Fruit fly (Drosophila melanogaster) whole organism, embryonic: ENCODE measurements around the gene chb.
A peak's percentile ranks its signal among the peaks of the same experiment; 100 is the strongest.

Experiments used
- Asciz ChIP-seq: fragments of 200-800 bp; sonication (Bioruptor generic); optimal IDR thresholded peaks from 2 replicates; lab custom pipeline; 2017; ENCODE audit warnings: missing biosample characterization, mild to moderate bottlenecking, missing genetic modification characterization, missing genetic modification reagents
- Atf3 ChIP-seq: fragments of 200-800 bp; sonication (Bioruptor generic); optimal IDR thresholded peaks from 3 replicates; lab custom pipeline; 2016; ENCODE audit warnings: missing biosample characterization, missing genetic modification characterization
- BEAF-32 ChIP-seq: fragments of 200-800 bp; sonication (Bioruptor generic); optimal IDR thresholded peaks from 3 replicates; lab custom pipeline; 2017; ENCODE audit warnings: missing biosample characterization, missing genetic modification characterization, mild to moderate bottlenecking, moderate library complexity, missing genetic modification reagents
- Blimp-1 ChIP-seq: fragments of 200-800 bp; sonication (Bioruptor generic); optimal IDR thresholded peaks from 3 replicates; lab custom pipeline; 2018; ENCODE audit warnings: missing biosample characterization, missing genetic modification characterization, mild to moderate bottlenecking, moderate library complexity, missing genetic modification reagents
- C15 ChIP-seq: fragments of 200-800 bp; sonication (Bioruptor generic); IDR thresholded peaks from 3 replicates; pipeline ENCODE4 v1.3.6; 2022; ENCODE audit warnings: missing biosample characterization, missing genetic modification characterization
- CG10366 ChIP-seq: fragments of 200-800 bp; sonication (Bioruptor generic); IDR thresholded peaks from 2 replicates; pipeline ENCODE4 v1.3.6; 2022; ENCODE audit warnings: missing biosample characterization, missing genetic modification characterization
- CG1603 ChIP-seq: fragments of 200-800 bp; sonication (Bioruptor generic); optimal IDR thresholded peaks from 2 replicates; lab custom pipeline; 2019; ENCODE audit warnings: missing biosample characterization, mild to moderate bottlenecking, missing genetic modification characterization, moderate library complexity
- CG1792 ChIP-seq: fragments of 200-800 bp; sonication (Bioruptor generic); optimal IDR thresholded peaks from 2 replicates; lab custom pipeline; 2016; ENCODE audit warnings: missing biosample characterization, missing genetic modification characterization
- CG6175 ChIP-seq: fragments of 200-800 bp; sonication (Bioruptor generic); IDR thresholded peaks from 3 replicates; pipeline ENCODE4 v1.3.6; 2022; ENCODE audit warnings: missing biosample characterization, missing genetic modification characterization
- CG6765 ChIP-seq: fragments of 200-800 bp; sonication (Bioruptor generic); optimal IDR thresholded peaks from 3 replicates; lab custom pipeline; 2017; ENCODE audit warnings: missing biosample characterization, mild to moderate bottlenecking, missing genetic modification characterization
- CG6791 ChIP-seq: fragments of 200-800 bp; sonication (Bioruptor generic); IDR thresholded peaks from 3 replicates; pipeline ENCODE4 v1.3.6; 2022; ENCODE audit warnings: missing biosample characterization, missing genetic modification characterization; ENCODE audit not compliant: partially characterized antibody
- CG8089 ChIP-seq: fragments of 200-800 bp; sonication (Bioruptor generic); optimal IDR thresholded peaks from 3 replicates; lab custom pipeline; 2016; ENCODE audit warnings: missing biosample characterization, missing genetic modification characterization
- CG9797 ChIP-seq: fragments of 200-800 bp; sonication (Bioruptor generic); optimal IDR thresholded peaks from 3 replicates; lab custom pipeline; 2018; ENCODE audit warnings: missing biosample characterization, mild to moderate bottlenecking, missing genetic modification characterization
- CG9876 ChIP-seq: fragments of 200-800 bp; sonication (Bioruptor generic); optimal IDR thresholded peaks from 2 replicates; lab custom pipeline; 2016; ENCODE audit warnings: missing biosample characterization, missing genetic modification characterization
- Deaf1 ChIP-seq: fragments of 200-800 bp; optimal IDR thresholded peaks from 3 replicates; lab custom pipeline; 2019; ENCODE audit warnings: missing biosample characterization, mild to moderate bottlenecking, missing genetic modification characterization, moderate library complexity
- Dref ChIP-seq: fragments of 200-800 bp; sonication (Bioruptor generic); IDR thresholded peaks from 2 replicates; pipeline ENCODE4 v1.3.6; 2022; ENCODE audit warnings: missing biosample characterization, missing genetic modification characterization
- Ets65A ChIP-seq: fragments of 200-800 bp; sonication (Bioruptor generic); peaks from one replicate; lab custom pipeline; 2016; ENCODE audit warnings: missing biosample characterization, missing genetic modification characterization
- Ets97D ChIP-seq: fragments of 200-800 bp; sonication (Bioruptor generic); optimal IDR thresholded peaks from 3 replicates; lab custom pipeline; 2016; ENCODE audit warnings: missing biosample characterization, missing genetic modification characterization
- Med ChIP-seq: fragments of 200-800 bp; sonication (Bioruptor generic); peaks from one replicate; lab custom pipeline; 2016; ENCODE audit warnings: missing biosample characterization, missing genetic modification characterization, mild to moderate bottlenecking, inconsistent platforms, moderate library complexity
- Myb ChIP-seq: fragments of 200-800 bp; sonication (Bioruptor generic); optimal IDR thresholded peaks from 2 replicates; lab custom pipeline; 2016; ENCODE audit warnings: missing biosample characterization, missing genetic modification characterization
- Nf-YB ChIP-seq: fragments of 200-800 bp; sonication (Bioruptor generic); optimal IDR thresholded peaks from 3 replicates; lab custom pipeline; 2019; ENCODE audit warnings: missing biosample characterization, mild to moderate bottlenecking, missing genetic modification characterization, moderate library complexity
- Tbp ChIP-seq: fragments of >200 bp; optimal IDR thresholded peaks from 2 replicates; lab custom pipeline; 2018; ENCODE audit warnings: missing biosample characterization, missing genetic modification characterization
- Trl ChIP-seq, 3 experiments: fragments of >200 bp in 2 of 3; fragments of 200-800 bp in 1 of 3; sonication (Bioruptor generic) in 1 of 3; optimal IDR thresholded peaks; 2 replicates in 1 of 3; 3 replicates in 2 of 3; lab custom pipeline; 2016 to 2017; ENCODE audit warnings: missing biosample characterization in 1 of 3, missing genetic modification characterization in 1 of 3
- Xbp1 ChIP-seq: fragments of 200-800 bp; sonication (Bioruptor generic); optimal IDR thresholded peaks from 3 replicates; lab custom pipeline; 2016; ENCODE audit warnings: missing biosample characterization, mild to moderate bottlenecking, missing genetic modification characterization
- cg ChIP-seq: fragments of 200-800 bp; sonication (Bioruptor generic); optimal IDR thresholded peaks from 3 replicates; lab custom pipeline; 2019; ENCODE audit warnings: missing biosample characterization, mild to moderate bottlenecking, missing genetic modification characterization, moderate library complexity
- ci ChIP-seq: fragments of 200-800 bp; sonication (Bioruptor generic); IDR thresholded peaks from 3 replicates; pipeline ENCODE4 v1.3.6; 2022; ENCODE audit warnings: missing biosample characterization, missing genetic modification characterization
- crol ChIP-seq: fragments of 200-800 bp; sonication (Bioruptor generic); IDR thresholded peaks from 2 replicates; pipeline ENCODE4 v1.3.6; 2022; ENCODE audit warnings: missing biosample characterization, missing genetic modification characterization
- fd3F ChIP-seq: fragments of 200-800 bp; sonication (Bioruptor generic); optimal IDR thresholded peaks from 2 replicates; lab custom pipeline; 2018; ENCODE audit warnings: missing biosample characterization, mild to moderate bottlenecking, missing genetic modification characterization, moderate library complexity
- gem ChIP-seq: fragments of 200-800 bp; sonication (Bioruptor generic); optimal IDR thresholded peaks from 2 replicates; lab custom pipeline; 2019; ENCODE audit warnings: missing biosample characterization, mild to moderate bottlenecking, missing genetic modification characterization, moderate library complexity
- gfzf ChIP-seq: fragments of 200-800 bp; sonication (Bioruptor generic); optimal IDR thresholded peaks from 2 replicates; lab custom pipeline; 2016; ENCODE audit warnings: missing biosample characterization, mild to moderate bottlenecking, missing genetic modification characterization, moderate library complexity
- grau ChIP-seq: fragments of 200-800 bp; optimal IDR thresholded peaks from 3 replicates; lab custom pipeline; 2019; ENCODE audit warnings: missing biosample characterization, mild to moderate bottlenecking, missing genetic modification characterization, moderate library complexity
- ham ChIP-seq: fragments of 200-800 bp; sonication (Bioruptor generic); IDR thresholded peaks from 2 replicates; pipeline ENCODE4 v1.3.6; 2022; ENCODE audit warnings: missing biosample characterization, missing genetic modification characterization
- pfk ChIP-seq: fragments of 200-800 bp; sonication (Bioruptor generic); optimal IDR thresholded peaks from 2 replicates; lab custom pipeline; 2018; ENCODE audit warnings: missing biosample characterization, mild to moderate bottlenecking, missing genetic modification characterization, moderate library complexity
- repo ChIP-seq: fragments of 200-800 bp; sonication (Bioruptor generic); optimal IDR thresholded peaks from 2 replicates; lab custom pipeline; 2016; ENCODE audit warnings: missing biosample characterization, missing genetic modification characterization
- schlank ChIP-seq: fragments of 200-800 bp; sonication (Bioruptor generic); optimal IDR thresholded peaks from 2 replicates; lab custom pipeline; 2018; ENCODE audit warnings: missing biosample characterization, mild to moderate bottlenecking, missing genetic modification characterization
- slp2 ChIP-seq: fragments of 200-800 bp; sonication (Bioruptor generic); optimal IDR thresholded peaks from 2 replicates; lab custom pipeline; 2016; ENCODE audit warnings: missing biosample characterization, missing genetic modification characterization
- tin ChIP-seq: fragments of 200-800 bp; sonication (Bioruptor generic); optimal IDR thresholded peaks from 3 replicates; lab custom pipeline; 2016; ENCODE audit warnings: missing biosample characterization, missing genetic modification characterization
- tio ChIP-seq: fragments of 200-800 bp; sonication (Bioruptor generic); optimal IDR thresholded peaks from 2 replicates; lab custom pipeline; 2017; ENCODE audit warnings: missing biosample characterization, missing genetic modification characterization, inconsistent platforms
- ttk ChIP-seq: fragments of 200-800 bp; sonication (Bioruptor generic); IDR thresholded peaks from 2 replicates; pipeline ENCODE4 v2.1.2; 2022; ENCODE audit warnings: missing biosample characterization, missing genetic modification characterization
- unc-4 ChIP-seq: fragments of 200-800 bp; sonication (Bioruptor generic); IDR thresholded peaks from 2 replicates; pipeline ENCODE4 v1.3.6; 2022; ENCODE audit warnings: missing biosample characterization, missing genetic modification characterization; ENCODE audit not compliant: partially characterized antibody
- z ChIP-seq: fragments of 200-800 bp; sonication (Bioruptor generic); IDR thresholded peaks from 3 replicates; pipeline ENCODE4 v1.3.6; 2022; ENCODE audit warnings: missing biosample characterization, missing genetic modification characterization

chb gene

dm6 chr3L:21224701-21225223 lies 52.1 kb downstream of the chb start (continued):
- TF ChIP-seq Blimp-1 (GFP tag; lab: Kevin White, UChicago) = peak; percentile 15
- TF ChIP-seq ham = no peak
- peak; percentile 31 for TF ChIP-seq Ets65A (GFP tag; lab: Kevin White, UChicago)
- no peak for TF ChIP-seq unc-4 (GFP tag; lab: Robert Waterston, UW)
- no peak for TF ChIP-seq gfzf (GFP tag; lab: Kevin White, UChicago)
- TF ChIP-seq CG1792 (GFP tag; lab: Kevin White, UChicago) = no peak
- no peak for TF ChIP-seq schlank (tag; lab: Kevin White, UChicago)
- no peak for TF ChIP-seq Atf3 (GFP tag; lab: Kevin White, UChicago)
- TF ChIP-seq ttk (GFP tag; lab: Robert Waterston, UW) = no peak
- no peak for TF ChIP-seq grau (tag; lab: Kevin White, UChicago)
- no peak for TF ChIP-seq tio (GFP tag; lab: Kevin White, UChicago)
- TF ChIP-seq CG6765 (GFP tag; lab: Kevin White, UChicago) = no peak
- TF ChIP-seq C15 (GFP tag; lab: Robert Waterston, UW) = no peak
- TF ChIP-seq pfk (GFP tag; lab: Kevin White, UChicago) = no peak
- peak in 1 of 2 experiments; percentile 11 for TF ChIP-seq Trl (optimal IDR thresholded peaks at IDR 0.05; lab: Kevin White, UChicago)
- TF ChIP-seq Trl (GFP tag; optimal IDR thresholded peaks at IDR 0.05; lab: Kevin White, UChicago) = no peak
- no peak for TF ChIP-seq Tbp
- TF ChIP-seq CG10366 (GFP tag; lab: Robert Waterston, UW) = no peak
- TF ChIP-seq Myb (GFP tag; lab: Kevin White, UChicago) = no peak
- 0 out of 3 replicates have a peak, but pooled peaks have one; percentile 8 for TF ChIP-seq CG6175
- no peak for TF ChIP-seq gem (tag; lab: Kevin White, UChicago)
- peak; percentile 52 for TF ChIP-seq Xbp1 (GFP tag; lab: Kevin White, UChicago)
- TF ChIP-seq Med (GFP tag; lab: Kevin White, UChicago) = no peak
- no peak for TF ChIP-seq BEAF-32 (GFP tag; lab: Kevin White, UChicago)
- TF ChIP-seq repo (GFP tag; lab: Kevin White, UChicago) = no peak
- no peak for TF ChIP-seq CG8089 (GFP tag; lab: Kevin White, UChicago)
- no peak for TF ChIP-seq Asciz
- no peak for TF ChIP-seq Ets97D (GFP tag; lab: Kevin White, UChicago)
- 0 out of 3 replicates have a peak, but pooled peaks have one; percentile 39 for TF ChIP-seq CG6791 (GFP tag; lab: Robert Waterston, UW)
- 0 out of 3 replicates have a peak, but pooled peaks have one; percentile 49 for TF ChIP-seq ci
- no peak for TF ChIP-seq slp2 (GFP tag; lab: Kevin White, UChicago)
- no peak for TF ChIP-seq Dref (GFP tag; lab: Robert Waterston, UW)
- TF ChIP-seq fd3F = no peak
- peak; percentile 81; the same call in 2 of the 3 replicates for TF ChIP-seq z (GFP tag; lab: Robert Waterston, UW)
- peak; percentile 5 for TF ChIP-seq Nf-YB (GFP tag; lab: Kevin White, UChicago)
- peak; percentile 68 for TF ChIP-seq Deaf1 (tag; lab: Kevin White, UChicago)
- no peak for TF ChIP-seq tin (GFP tag; lab: Kevin White, UChicago)
- no peak for TF ChIP-seq CG9797 (GFP tag; lab: Kevin White, UChicago)

dm6 chr3L:21225642-21226041 lies 53.0 kb downstream of the chb start:
- TF ChIP-seq z (GFP tag; lab: Robert Waterston, UW) (0 out of 3 replicates have a peak, but pooled peaks have one; percentile 33), cg (GFP tag; lab: Kevin White, UChicago) (peak; percentile 38), CG1603 (tag; lab: Kevin White, UChicago) (no peak), Trl (optimal IDR thresholded peaks at IDR 0.05; lab: Kevin White, UChicago) (peak in 1 of 2 experiments; percentile 44), Trl (GFP tag; optimal IDR thresholded peaks at IDR 0.05; lab: Kevin White, UChicago) (no peak), CG9876 (GFP tag; lab: Kevin White, UChicago) (no peak), crol (GFP tag; lab: Robert Waterston, UW) (peak; percentile 28; the same call in 1 of the 2 replicates)
